Worm (Caenorhabditis elegans): ENCODE measurements around the gene nhr-222.
"Not testable (repeated sequence)": the region's sequence is repeated elsewhere in the genome, so short reads cannot be mapped to it uniquely, and the experiment has no call there.

DNA sequence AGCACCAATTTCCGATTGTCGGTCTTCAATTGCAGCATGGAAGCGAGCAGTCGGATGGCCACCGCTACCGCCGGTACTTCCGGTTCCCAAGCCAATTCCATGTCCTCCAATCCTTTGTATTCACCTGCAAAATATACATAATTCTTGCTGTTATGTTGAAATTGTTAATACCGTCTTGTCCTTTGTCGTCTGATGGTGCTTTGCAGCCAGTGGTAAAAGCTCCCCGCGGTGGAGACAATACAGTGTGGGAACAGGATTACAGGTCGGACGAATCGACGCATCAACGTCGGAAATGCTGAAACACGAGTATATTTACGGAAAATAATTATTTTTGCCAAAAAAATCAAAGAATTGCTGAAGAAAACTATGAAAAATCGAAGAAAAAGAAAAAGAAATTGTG, 21.1 kb upstream of the nhr-222 start, which contains the start of gene T24A6.17:
- not testable (repeated sequence) for TF ChIP-seq R02D3.7 (tag; optimal IDR thresholded peaks at IDR 0.05); ama-1 (optimal IDR thresholded peaks at IDR 0.05)

Data from whole organism, L2 larva.